Fruit fly (Drosophila melanogaster): Measurements from ENCODE around the gene Mitofilin.

Mitofilin gene

DNA sequence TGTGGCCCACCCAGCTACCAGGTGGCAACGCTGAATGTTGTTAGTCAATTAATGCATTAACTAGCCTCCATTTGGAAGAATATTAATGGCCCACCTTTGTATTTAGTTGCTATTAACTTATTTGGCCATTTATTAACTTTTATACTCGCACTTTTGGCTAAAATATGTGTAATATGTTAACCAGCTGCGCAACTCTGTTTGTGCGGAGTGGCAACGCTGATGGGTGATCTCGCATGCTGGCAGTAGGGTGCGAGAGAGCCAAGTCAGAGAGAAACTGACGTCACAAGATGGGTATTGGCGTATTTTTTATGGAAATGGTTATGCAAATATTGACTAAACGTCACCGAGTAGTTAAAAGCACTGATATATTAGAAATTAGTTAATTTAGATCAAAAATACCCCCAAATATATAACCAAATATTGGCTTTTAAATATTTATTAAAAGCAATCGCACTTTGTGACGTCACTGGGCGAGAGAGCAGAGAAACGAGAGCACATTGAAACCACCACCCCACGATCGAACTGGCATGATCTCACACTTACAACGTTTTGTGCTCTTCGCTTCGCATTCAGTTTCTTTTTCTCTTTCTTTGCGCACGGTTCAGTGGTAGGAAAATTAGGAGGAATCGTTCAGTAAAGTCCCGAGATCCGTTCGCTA, 18.6 kb upstream of the Mitofilin start, which contains the start of gene how (continued):
- TF ChIP-seq pb (GFP tag; optimal IDR thresholded peaks at IDR 0.05) (peak; percentile 66), Poxn (GFP tag; IDR thresholded peaks at IDR 0.05) (no peak), pum (GFP tag; optimal IDR thresholded peaks at IDR 0.05) (no peak), CG8944 (GFP tag; optimal IDR thresholded peaks at IDR 0.05) (peak; percentile 11), otp (GFP tag; IDR thresholded peaks at IDR 0.05) (no peak), tap (tag; optimal IDR thresholded peaks at IDR 0.05) (no peak), pan (optimal IDR thresholded peaks at IDR 0.05) (no peak), pan (GFP tag; optimal IDR thresholded peaks at IDR 0.05 in 1 of 2, IDR thresholded peaks at IDR 0.05 in 1 of 2) (no peak), CG14667 (GFP tag; IDR thresholded peaks at IDR 0.05) (no peak), CG18764 (GFP tag; optimal IDR thresholded peaks at IDR 0.05) (no peak), lilli (GFP tag; optimal IDR thresholded peaks at IDR 0.05) (peak; percentile 45), CG32767 (GFP tag; IDR thresholded peaks at IDR 0.05) (no peak), sens-2 (GFP tag; IDR thresholded peaks at IDR 0.05) (no peak), trem (tag; optimal IDR thresholded peaks at IDR 0.05) (peak; percentile 60), TFAM (GFP tag; optimal IDR thresholded peaks at IDR 0.05) (no peak), Doc3 (GFP tag; IDR thresholded peaks at IDR 0.05; ENCODE audit: partially characterized antibody) (no peak), YL-1 (GFP tag; optimal IDR thresholded peaks at IDR 0.05) (no peak), Usf (GFP tag; optimal IDR thresholded peaks at IDR 0.05) (no peak), Hmr (GFP tag; optimal IDR thresholded peaks at IDR 0.05) (peak; percentile 10), abd-A (tag; optimal IDR thresholded peaks at IDR 0.05) (peak; percentile 33), Mrtf (GFP tag; IDR thresholded peaks at IDR 0.05) (no peak), CG15011 (GFP tag; optimal IDR thresholded peaks at IDR 0.05) (no peak), bcd (GFP tag; optimal IDR thresholded peaks at IDR 0.05) (no peak), tx (GFP tag; optimal IDR thresholded peaks at IDR 0.05) (peak; percentile 96), CoRest (tag; optimal IDR thresholded peaks at IDR 0.05) (peak; percentile 56), da (GFP tag; optimal IDR thresholded peaks at IDR 0.05) (peak; percentile 63), fu2 (GFP tag; optimal IDR thresholded peaks at IDR 0.05) (peak; percentile 3), CG3847 (GFP tag; IDR thresholded peaks at IDR 0.05) (peak; percentile 67), CG8478 (optimal IDR thresholded peaks at IDR 0.05) (no peak), zf30C (GFP tag; optimal IDR thresholded peaks at IDR 0.05) (no peak), CG31441 (GFP tag; IDR thresholded peaks at IDR 0.05) (no peak; the same call in 1 of the 2 replicates), CG3281 (GFP tag; optimal IDR thresholded peaks at IDR 0.05) (peak; percentile 47), fd96Cb (tag; optimal IDR thresholded peaks at IDR 0.05) (no peak), ac (GFP tag; optimal IDR thresholded peaks at IDR 0.05) (no peak), CG17829 (tag; optimal IDR thresholded peaks at IDR 0.05) (peak; percentile 34), CG7745 (tag; optimal IDR thresholded peaks at IDR 0.05) (no peak), trh (GFP tag; optimal IDR thresholded peaks at IDR 0.05) (no peak), CG4424 (GFP tag; optimal IDR thresholded peaks at IDR 0.05) (peak; percentile 28), CG10209 (GFP tag; optimal IDR thresholded peaks at IDR 0.05) (no peak), CG43689 (GFP tag; IDR thresholded peaks at IDR 0.05) (no peak), CG10959 (GFP tag; IDR thresholded peaks at IDR 0.05) (no peak), bigmax (GFP tag; optimal IDR thresholded peaks at IDR 0.05) (no peak), HLH3B (GFP tag; IDR thresholded peaks at IDR 0.05) (no peak), CG14014 (GFP tag; IDR thresholded peaks at IDR 0.05) (no peak), cwo (GFP tag; optimal IDR thresholded peaks at IDR 0.05) (no peak), ab (GFP tag; optimal IDR thresholded peaks at IDR 0.05) (no peak), br (optimal IDR thresholded peaks at IDR 0.05) (no peak), bowl (GFP tag; IDR thresholded peaks at IDR 0.05) (no peak), BtbVII (GFP tag; optimal IDR thresholded peaks at IDR 0.05) (no peak), CG7839 (tag; optimal IDR thresholded peaks at IDR 0.05) (no peak), tup (GFP tag; optimal IDR thresholded peaks at IDR 0.05) (peak; percentile 2), Ravus (GFP tag; IDR thresholded peaks at IDR 0.05) (no peak)

Measured in whole organism, embryonic.